Worm (Caenorhabditis elegans) whole organism, mixed stage, embryonic: ENCODE data around the gene C44C10.9.

Experiments used
- blmp-1 ChIP-seq: fragments of 150-350 bp; optimal IDR thresholded peaks from 2 replicates; lab custom pipeline; 2014; ENCODE audit warnings: missing biosample characterization, missing genetic modification characterization
- cnd-1 ChIP-seq: fragments of 200-800 bp; sonication (Bioruptor generic); optimal IDR thresholded peaks from 2 replicates; lab custom pipeline; 2018; ENCODE audit warnings: mild to moderate bottlenecking, missing genetic modification characterization, missing compliant biosample characterization
- elt-3 ChIP-seq: fragments of 150-350 bp; optimal IDR thresholded peaks from 2 replicates; lab custom pipeline; 2014; ENCODE audit warnings: missing biosample characterization, missing genetic modification characterization
- mab-5 ChIP-seq: fragments of 150-350 bp; optimal IDR thresholded peaks from 2 replicates; lab custom pipeline; 2014; ENCODE audit warnings: missing biosample characterization, missing genetic modification characterization
- nhr-237 ChIP-seq: fragments of 150-350 bp; optimal IDR thresholded peaks from 2 replicates; lab custom pipeline; 2014; ENCODE audit warnings: missing biosample characterization, missing genetic modification characterization
- pha-4 ChIP-seq: fragments of 150-350 bp; optimal IDR thresholded peaks from 2 replicates; lab custom pipeline; 2018; ENCODE audit warnings: missing biosample characterization, missing genetic modification reagents, missing genetic modification characterization
- sptf-1 ChIP-seq: sonication (generic microtip); optimal IDR thresholded peaks from 2 replicates; lab custom pipeline; 2017; ENCODE audit warnings: mild to moderate bottlenecking, missing genetic modification characterization, moderate library complexity, missing compliant biosample characterization
- unc-39 ChIP-seq: fragments of 150-350 bp; optimal IDR thresholded peaks from 2 replicates; lab custom pipeline; 2014; ENCODE audit warnings: missing biosample characterization, missing genetic modification characterization
- ztf-11 ChIP-seq: fragments of 150-350 bp; optimal IDR thresholded peaks from 2 replicates; lab custom pipeline; 2014; ENCODE audit warnings: missing biosample characterization, missing genetic modification characterization

DNA sequence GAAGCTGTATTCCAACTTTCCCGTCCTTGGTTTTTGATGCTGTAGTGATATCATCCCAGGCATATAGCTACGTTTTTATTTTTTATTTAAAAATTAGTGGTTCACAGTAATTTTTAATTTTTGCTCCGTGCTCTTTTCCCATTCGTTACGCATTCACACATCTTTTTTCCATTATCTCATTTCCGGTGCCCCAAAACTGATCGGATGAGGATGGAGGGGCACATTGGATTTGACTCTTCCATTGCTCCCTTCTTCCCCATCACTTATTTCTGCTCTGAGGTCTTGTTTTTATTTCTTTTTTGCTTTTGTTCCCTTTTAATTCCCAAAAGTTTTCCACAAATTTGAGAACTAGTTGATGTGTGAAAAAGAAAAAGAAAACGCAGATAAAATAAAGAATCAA, 36.8 kb upstream of the C44C10.9 start:
- TF ChIP-seq nhr-237 (tag; lab: Kevin White, UChicago) = no peak
- TF ChIP-seq pha-4 (tag; lab: Kevin White, UChicago) = no peak
- TF ChIP-seq blmp-1 (tag; lab: Kevin White, UChicago) = no peak
- TF ChIP-seq unc-39 (tag; lab: Kevin White, UChicago) = no peak
- no peak for TF ChIP-seq cnd-1 (tag; lab: Kevin White, UChicago)
- TF ChIP-seq ztf-11 (tag; lab: Kevin White, UChicago) = no peak
- no peak for TF ChIP-seq elt-3 (tag; lab: Kevin White, UChicago)
- no peak for TF ChIP-seq mab-5
- no peak for TF ChIP-seq sptf-1 (tag; lab: Kevin White, UChicago)
